Worm (Caenorhabditis elegans) whole organism, early embryonic: ENCODE data around the gene cdh-3.

Source experiments
- ceh-36 ChIP-seq: sonication (generic microtip); optimal IDR thresholded peaks from 2 replicates; lab custom pipeline; 2016; ENCODE audit warnings: missing genetic modification characterization, inconsistent platforms, missing compliant biosample characterization
- hnd-1 ChIP-seq: sonication (generic microtip); optimal IDR thresholded peaks from 2 replicates; lab custom pipeline; 2016; ENCODE audit warnings: missing genetic modification characterization, missing compliant biosample characterization

- TF ChIP-seq ceh-36 (tag; lab: Kevin White, UChicago) (no peak), hnd-1 (tag; lab: Kevin White, UChicago) (no peak)
Measured at ce11 chrIII:7737646-7738258, 16.5 kb downstream of the cdh-3 start.
